Fruit fly (Drosophila melanogaster): ENCODE results near the gene Nt5a.

Nt5a gene

DNA sequence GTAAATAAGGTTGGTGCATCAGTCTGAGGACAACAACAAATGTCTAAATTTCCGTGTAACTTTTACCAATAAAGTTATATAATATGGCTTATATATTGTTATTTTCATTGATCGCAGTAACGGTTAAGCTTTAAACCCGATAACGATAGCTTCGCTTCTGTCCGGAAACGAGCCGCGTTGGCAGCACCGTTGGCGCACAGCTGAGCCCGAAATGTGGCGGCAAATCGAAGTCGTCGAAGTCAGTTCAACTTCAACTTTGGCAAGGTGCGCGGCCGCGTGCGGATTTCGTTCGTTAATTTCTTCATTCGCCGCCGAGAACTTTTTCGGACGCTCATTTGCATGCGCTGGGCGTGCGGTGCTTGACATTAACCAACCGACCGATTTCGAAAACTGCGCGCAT, 11.0 kb upstream of the Nt5a start, which contains the start of gene Myo61F (continued):
- TF ChIP-seq nerfin-2 (GFP tag; IDR thresholded peaks at IDR 0.05; ENCODE audit: partially characterized antibody) (no peak), CG2202 (tag; optimal IDR thresholded peaks at IDR 0.05) (no peak), chinmo (GFP tag; IDR thresholded peaks at IDR 0.05; ENCODE audit: partially characterized antibody) (peak; percentile 51; the same call in 1 of the 4 replicates), CG7928 (GFP tag; optimal IDR thresholded peaks at IDR 0.05) (peak; percentile 45), stwl (tag; optimal IDR thresholded peaks at IDR 0.05) (peak; percentile 9), Ets97D (GFP tag; optimal IDR thresholded peaks at IDR 0.05) (peak; percentile 12), B-H2 (GFP tag; optimal IDR thresholded peaks at IDR 0.05) (peak; percentile 32), Sry-δ (GFP tag; optimal IDR thresholded peaks at IDR 0.05) (peak; percentile 12), CG13624 (GFP tag; optimal IDR thresholded peaks at IDR 0.05) (no peak), CG14860 (GFP tag; IDR thresholded peaks at IDR 0.05; ENCODE audit: partially characterized antibody) (peak; percentile 46; the same call in 1 of the 3 replicates), gt (GFP tag; IDR thresholded peaks at IDR 0.05) (no peak), ci (GFP tag; IDR thresholded peaks at IDR 0.05) (peak; percentile 34; the same call in 1 of the 3 replicates), CG12299 (tag; optimal IDR thresholded peaks at IDR 0.05) (no peak), Pdp1 (GFP tag; optimal IDR thresholded peaks at IDR 0.05) (peak in 1 of 2 experiments; percentile 94), Hr78 (GFP tag; optimal IDR thresholded peaks at IDR 0.05) (peak in 1 of 2 experiments; percentile 38), Doc3 (GFP tag; IDR thresholded peaks at IDR 0.05; ENCODE audit: partially characterized antibody) (0 out of 3 replicates have a peak, but pooled peaks have one; percentile 12), Myb (GFP tag; optimal IDR thresholded peaks at IDR 0.05) (peak; percentile 93), CG1792 (GFP tag; optimal IDR thresholded peaks at IDR 0.05) (no peak), tna (GFP tag; IDR thresholded peaks at IDR 0.05; ENCODE audit: partially characterized antibody) (peak; percentile 39; the same call in 1 of the 2 replicates), CG6791 (GFP tag; IDR thresholded peaks at IDR 0.05; ENCODE audit: partially characterized antibody) (peak; percentile 66), CG15601 (tag; optimal IDR thresholded peaks at IDR 0.05) (peak; percentile 54), trem (tag; optimal IDR thresholded peaks at IDR 0.05) (peak; percentile 98), CG15514 (GFP tag; optimal IDR thresholded peaks at IDR 0.05) (peak; percentile 63), Opbp (GFP tag; IDR thresholded peaks at IDR 0.05; ENCODE audit: partially characterized antibody) (0 out of 3 replicates have a peak, but pooled peaks have one; percentile 34), Hand (GFP tag; optimal IDR thresholded peaks at IDR 0.05) (no peak), CG11247 (GFP tag; IDR thresholded peaks at IDR 0.05) (no peak), Atf-2 (GFP tag; optimal IDR thresholded peaks at IDR 0.05) (no peak), Dp (GFP tag; optimal IDR thresholded peaks at IDR 0.05) (peak; percentile 86), CG13287 (GFP tag; IDR thresholded peaks at IDR 0.05; ENCODE audit: partially characterized antibody) (peak; percentile 77), CG2116 (GFP tag; optimal IDR thresholded peaks at IDR 0.05) (peak; percentile 2), vvl (GFP tag; IDR thresholded peaks at IDR 0.05) (peak; percentile 74), run (tag; optimal IDR thresholded peaks at IDR 0.05) (no peak), Dref (GFP tag; IDR thresholded peaks at IDR 0.05) (peak; percentile 78), Scr (GFP tag; IDR thresholded peaks at IDR 0.05; ENCODE audit: partially characterized antibody) (peak; percentile 54)

DNA sequence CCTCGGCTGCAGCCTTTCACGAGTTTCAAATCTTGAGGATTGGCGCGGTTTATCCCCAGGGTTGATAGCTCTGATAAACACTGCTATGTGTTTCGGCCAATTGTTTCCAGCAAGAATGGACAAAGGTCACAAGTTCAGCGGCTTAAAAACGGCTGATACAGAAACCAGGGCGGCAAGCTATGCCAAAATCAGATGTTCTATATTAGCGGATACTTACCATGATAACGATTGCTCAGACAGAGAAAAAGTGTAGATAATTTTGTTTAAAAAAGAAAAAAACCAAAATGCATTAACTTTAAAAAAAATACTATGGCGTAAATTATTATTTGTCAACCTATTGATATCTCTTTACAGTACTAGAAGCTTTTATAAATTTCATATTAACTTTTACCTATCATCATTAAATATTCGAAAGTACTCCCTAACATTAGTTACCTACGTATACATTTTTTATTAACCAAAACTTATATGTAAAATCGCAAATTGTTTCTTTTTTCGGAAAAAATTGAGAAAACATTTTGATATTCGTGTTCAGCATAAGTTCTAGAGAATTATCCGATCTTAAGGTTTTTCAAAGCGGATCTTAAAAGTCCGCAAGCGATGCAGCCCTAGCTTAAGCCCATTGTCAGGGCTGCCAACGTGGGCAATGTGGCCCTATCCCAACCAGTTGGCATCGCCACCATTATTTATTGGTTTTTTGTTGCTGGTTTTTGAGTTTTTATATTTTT, 6.0 kb upstream of the Nt5a start, which contains the start of the genes sturkopf and Herc4:
Gene sturkopf, minus strand, starts transcription at position 339 of the 728 bp plus-strand sequence.
Gene Herc4, plus strand, starts transcription at position 658 of the 728 bp plus-strand sequence.
- TF ChIP-seq CG9727 (GFP tag; optimal IDR thresholded peaks at IDR 0.05), result peak; percentile 82
- TF ChIP-seq CG12104 (GFP tag; optimal IDR thresholded peaks at IDR 0.05), result peak; percentile 72
- TF ChIP-seq CG6813 (GFP tag; optimal IDR thresholded peaks at IDR 0.05), result no peak
- no peak for TF ChIP-seq Eip74EF (GFP tag; optimal IDR thresholded peaks at IDR 0.05)
- peak; percentile 54 for TF ChIP-seq Usf (GFP tag; optimal IDR thresholded peaks at IDR 0.05)
- peak; percentile 78 for TF ChIP-seq shn (GFP tag; optimal IDR thresholded peaks at IDR 0.05)
- TF ChIP-seq zfh2 (GFP tag; optimal IDR thresholded peaks at IDR 0.05), result peak; percentile 91
- TF ChIP-seq CG4820 (GFP tag; optimal IDR thresholded peaks at IDR 0.05), result peak; percentile 42
- peak; percentile 69 for TF ChIP-seq bab2 (GFP tag; optimal IDR thresholded peaks at IDR 0.05)
- peak; percentile 74 for TF ChIP-seq B-H2 (GFP tag; optimal IDR thresholded peaks at IDR 0.05)
- TF ChIP-seq grn (GFP tag; optimal IDR thresholded peaks at IDR 0.05), result peak; percentile 38
- peak; percentile 51 for TF ChIP-seq CG13894 (tag; optimal IDR thresholded peaks at IDR 0.05)
- peak; percentile 65 for TF ChIP-seq stwl (tag; optimal IDR thresholded peaks at IDR 0.05)
- peak; percentile 88 for TF ChIP-seq CG12659 (GFP tag; optimal IDR thresholded peaks at IDR 0.05)
- TF ChIP-seq da (GFP tag; optimal IDR thresholded peaks at IDR 0.05), result peak; percentile 47
- peak; percentile 71 for TF ChIP-seq CG4424 (GFP tag; optimal IDR thresholded peaks at IDR 0.05)
